Worm (Caenorhabditis elegans): ENCODE results near the gene F42A6.5.

DNA sequence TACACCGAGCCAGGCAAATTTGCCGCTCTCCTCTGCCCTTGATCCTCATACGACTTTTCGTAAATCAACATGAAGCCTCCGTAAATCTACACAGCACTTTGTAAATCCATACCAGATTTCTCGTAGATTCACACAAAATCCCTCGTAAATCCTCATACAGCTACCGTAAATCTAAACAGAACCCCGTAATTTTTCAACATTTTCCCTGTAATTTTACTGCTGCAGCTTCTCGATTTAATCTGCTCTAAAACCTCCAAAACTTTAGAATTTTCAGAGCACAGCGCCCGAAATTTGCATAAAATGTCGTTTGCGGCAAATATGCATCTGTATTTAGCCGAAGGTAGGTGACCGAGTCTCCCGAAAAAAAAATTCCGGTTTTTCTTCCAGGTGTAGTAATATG, 23.1 kb upstream of the F42A6.5 start, which contains the start of gene F42A6.1:
- TF ChIP-seq flt-1 (GFP tag; IDR thresholded peaks at IDR 0.05) (no peak), hnd-1 (tag; optimal IDR thresholded peaks at IDR 0.05) (no peak), ama-1 (optimal IDR thresholded peaks at IDR 0.05) (no peak), aly-1 (tag; optimal IDR thresholded peaks at IDR 0.05) (no peak)

All from whole organism, early embryonic.